Worm (Caenorhabditis elegans): ENCODE results near the gene B0244.9.

The B0244.9 gene

DNA sequence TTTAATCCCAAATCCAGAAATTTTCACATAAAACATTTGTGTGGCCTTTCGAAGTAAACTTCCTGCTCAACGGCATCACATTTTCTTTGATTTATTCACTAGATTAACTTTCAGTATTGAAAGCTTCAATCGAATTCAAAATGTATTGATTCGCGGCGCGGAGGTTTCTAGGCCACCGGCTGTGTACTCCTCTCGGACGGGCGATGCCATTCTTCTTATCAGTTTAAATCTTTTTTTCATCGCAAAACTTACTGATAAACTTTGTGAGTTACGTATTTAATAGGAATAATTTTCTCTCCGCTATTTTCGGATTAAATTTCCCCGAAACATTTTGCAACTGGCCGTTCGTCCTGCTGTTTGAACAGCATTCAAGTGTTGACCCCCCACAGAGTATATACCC is 8.9 kb downstream of the B0244.9 start (continued):
- TF ChIP-seq lin-26 (GFP tag; IDR thresholded peaks at IDR 0.05) (no peak), Y79H2A.3 (GFP tag; conservative IDR thresholded peaks at IDR 0.05) (no peak), F10E7.11 (tag; optimal IDR thresholded peaks at IDR 0.05) (no peak), T07F8.4 (tag; optimal IDR thresholded peaks at IDR 0.05) (no peak), hmg-1.2 (GFP tag; IDR thresholded peaks at IDR 0.05) (no peak), dpl-1 (GFP tag; optimal IDR thresholded peaks at IDR 0.05) (no peak), ceh-91 (GFP tag; IDR thresholded peaks at IDR 0.05) (no peak), B0019.2 (GFP tag; conservative IDR thresholded peaks at IDR 0.05) (no peak), let-607 (tag; optimal IDR thresholded peaks at IDR 0.05) (peak in 1 of 2 experiments; percentile 47), F22D6.2 (tag; optimal IDR thresholded peaks at IDR 0.05) (peak; percentile 25), dpff-1 (tag; optimal IDR thresholded peaks at IDR 0.05) (no peak), ztf-22 (GFP tag; optimal IDR thresholded peaks at IDR 0.05) (no peak), snpc-3.4 (tag; optimal IDR thresholded peaks at IDR 0.05) (no peak), efl-1 (GFP tag; optimal IDR thresholded peaks at IDR 0.05) (peak; percentile 7), die-1 (tag; optimal IDR thresholded peaks at IDR 0.05) (no peak), cebp-2 (GFP tag; IDR thresholded peaks at IDR 0.05) (no peak), attf-3 (GFP tag; conservative IDR thresholded peaks at IDR 0.05) (no peak; the same call in 1 of the 2 replicates), ztf-18 (tag; optimal IDR thresholded peaks at IDR 0.05) (peak; percentile 12), dox-1 (GFP tag; IDR thresholded peaks at IDR 0.05) (peak; percentile 68), tlf-1 (GFP tag; optimal IDR thresholded peaks at IDR 0.05) (peak; percentile 16), nhr-90 (tag; optimal IDR thresholded peaks at IDR 0.05) (no peak), aptf-3 (GFP tag; IDR thresholded peaks at IDR 0.05) (no peak), ZK185.1 (tag; optimal IDR thresholded peaks at IDR 0.05; ENCODE audit: poor library complexity, severe bottlenecking) (peak; percentile 96), madf-6 (GFP tag; IDR thresholded peaks at IDR 0.05) (peak; percentile 61; the same call in 1 of the 2 replicates), Y53G8AR.9 (GFP tag; conservative IDR thresholded peaks at IDR 0.05) (0 out of 2 replicates have a peak, but pooled peaks have one; percentile 53), nhr-27 (tag; optimal IDR thresholded peaks at IDR 0.05) (no peak), lin-54 (GFP tag; optimal IDR thresholded peaks at IDR 0.05) (peak; percentile 77), attf-6 (GFP tag; IDR thresholded peaks at IDR 0.05) (no peak), mel-28 (tag; optimal IDR thresholded peaks at IDR 0.05; ENCODE audit: borderline replicate concordance) (no peak), aptf-2 (GFP tag; conservative IDR thresholded peaks at IDR 0.05) (no peak; the same call in 1 of the 2 replicates), bed-1 (GFP tag; IDR thresholded peaks at IDR 0.05) (no peak), F37B4.10 (GFP tag; IDR thresholded peaks at IDR 0.05) (no peak), ceh-40 (GFP tag; IDR thresholded peaks at IDR 0.05) (no peak), nhr-179 (tag; optimal IDR thresholded peaks at IDR 0.05) (no peak), nhr-120 (GFP tag; IDR thresholded peaks at IDR 0.05) (no peak), akir-1 (GFP tag; optimal IDR thresholded peaks at IDR 0.05) (peak; percentile 69), tbp1 (GFP tag; optimal IDR thresholded peaks at IDR 0.05) (peak; percentile 44), repo-1 (tag; optimal IDR thresholded peaks at IDR 0.05) (no peak), C17E4.6 (GFP tag; IDR thresholded peaks at IDR 0.05) (no peak), ceh-27 (GFP tag; optimal IDR thresholded peaks at IDR 0.05) (peak; percentile 73), mcd-1 (GFP tag; IDR thresholded peaks at IDR 0.05) (peak; percentile 68), sptf-2 (GFP tag; optimal IDR thresholded peaks at IDR 0.05) (no peak), hlh-12 (tag; optimal IDR thresholded peaks at IDR 0.05) (no peak), lin-35 (GFP tag; optimal IDR thresholded peaks at IDR 0.05) (peak in 1 of 3 experiments; percentile 75), F57C9.4 (tag; optimal IDR thresholded peaks at IDR 0.05) (no peak), mxl-1 (tag; optimal IDR thresholded peaks at IDR 0.05) (no peak), F57A8.1 (GFP tag; optimal IDR thresholded peaks at IDR 0.05) (no peak), rec-8 (tag; optimal IDR thresholded peaks at IDR 0.05) (no peak)
